Worm (Caenorhabditis elegans) whole organism, midembryonic: ENCODE results near the gene nhr-116.

Experiments
- T22C8.4 ChIP-seq: fragments of 200-800 bp; sonication (Bioruptor generic); IDR thresholded peaks from 2 replicates; pipeline ENCODE4 v1.3.6; 2022; ENCODE audit warnings: missing genetic modification characterization, missing compliant biosample characterization
- flt-1 ChIP-seq: fragments of 200-800 bp; sonication (Bioruptor generic); IDR thresholded peaks from 2 replicates; pipeline ENCODE4 v1.3.6; 2022; ENCODE audit warnings: missing genetic modification characterization, missing compliant biosample characterization
- med-1 ChIP-seq: sonication (generic microtip); optimal IDR thresholded peaks from 2 replicates; lab custom pipeline; 2017; ENCODE audit warnings: missing genetic modification characterization, mild to moderate bottlenecking, missing compliant biosample characterization, antibody characterized with exemption, missing genetic modification reagents; ENCODE audit not compliant: insufficient read depth
- ref-1 ChIP-seq: fragments of 200-800 bp; sonication (Bioruptor generic); conservative IDR thresholded peaks from 2 replicates; pipeline ENCODE4 v1.3.6; 2022; ENCODE audit warnings: missing genetic modification reagents, missing genetic modification characterization, missing compliant biosample characterization
- tab-1 ChIP-seq: fragments of 200-800 bp; sonication (Bioruptor generic); IDR thresholded peaks from 2 replicates; pipeline ENCODE4 v1.3.6; 2022; ENCODE audit warnings: missing genetic modification characterization, missing compliant biosample characterization

DNA sequence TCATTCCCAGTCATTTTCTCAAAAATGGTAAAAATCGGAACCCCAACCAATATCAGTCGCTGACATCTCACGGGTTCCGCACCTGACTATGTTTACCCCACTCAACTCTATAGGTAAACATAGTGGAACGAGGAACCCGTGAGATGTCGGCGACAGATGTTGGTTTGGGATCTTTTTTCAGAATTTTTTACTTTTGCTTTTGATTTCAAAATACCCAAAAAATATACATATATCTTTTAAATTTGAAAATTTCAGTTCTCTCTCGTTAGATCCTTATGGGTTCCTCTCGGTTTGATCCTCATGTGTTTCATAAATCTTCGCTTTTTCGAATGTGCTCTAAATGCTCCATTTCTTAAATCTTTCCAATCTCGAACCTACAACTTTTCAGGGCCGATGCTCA, 38.4 kb upstream of the nhr-116 start, which contains the start of gene srw-23:
- TF ChIP-seq ref-1 (GFP tag; lab: Robert Waterston, UW) (no peak), flt-1 (no peak), med-1 (GFP tag; lab: Kevin White, UChicago) (no peak), T22C8.4 (GFP tag; lab: Robert Waterston, UW) (no peak), tab-1 (GFP tag; lab: Robert Waterston, UW) (no peak)
